Worm (Caenorhabditis elegans) whole organism, young adult: ENCODE data around the gene F41E7.9.

Experiments used
- cebp-2 ChIP-seq: fragments of 200-800 bp; sonication (Bioruptor generic); IDR thresholded peaks from 2 replicates; pipeline ENCODE4 v1.3.6; 2022; ENCODE audit warnings: missing genetic modification characterization, missing compliant biosample characterization
- dpff-1 ChIP-seq: sonication (generic microtip); optimal IDR thresholded peaks from 2 replicates; lab custom pipeline; 2017; ENCODE audit warnings: mild to moderate bottlenecking, missing genetic modification characterization, missing compliant biosample characterization
- him-1 ChIP-seq: sonication (generic microtip); optimal IDR thresholded peaks from 2 replicates; lab custom pipeline; 2016; ENCODE audit warnings: missing genotype, missing genetic modification reagents, missing genetic modification characterization, missing compliant biosample characterization
- unc-130 ChIP-seq: sonication (generic microtip); optimal IDR thresholded peaks from 2 replicates; lab custom pipeline; 2016; ENCODE audit warnings: missing genetic modification reagents, missing genetic modification characterization, missing compliant biosample characterization

- TF ChIP-seq cebp-2 (GFP tag; lab: Robert Waterston, UW) (no peak), dpff-1 (tag; lab: Kevin White, UChicago) (no peak), unc-130 (GFP tag; lab: Kevin White, UChicago) (no peak), him-1 (tag; lab: Kevin White, UChicago) (no peak)
Observed at ce11 chrX:10301920-10302319, 13.9 kb downstream of the F41E7.9 start.
